Worm (Caenorhabditis elegans) whole organism, L4 larva: Measurements from ENCODE around the gene F14E5.2.

Source experiments
- aly-2 ChIP-seq: sonication (generic microtip); optimal IDR thresholded peaks from 2 replicates; lab custom pipeline; 2018; ENCODE audit warnings: missing biosample characterization, missing genetic modification characterization
- fkh-10 ChIP-seq: fragments of 150-350 bp; optimal IDR thresholded peaks from 2 replicates; lab custom pipeline; 2014; ENCODE audit warnings: missing biosample characterization, missing genetic modification reagents, missing genetic modification characterization
- nhr-237 ChIP-seq: sonication (generic microtip); optimal IDR thresholded peaks from 2 replicates; lab custom pipeline; 2017; ENCODE audit warnings: missing biosample characterization, missing genetic modification characterization
- nhr-28 ChIP-seq: fragments of 150-350 bp; optimal IDR thresholded peaks from 2 replicates; lab custom pipeline; 2014; ENCODE audit warnings: missing biosample characterization, missing genetic modification characterization
- set-16 ChIP-seq: fragments of 200-800 bp; sonication (Bioruptor generic); IDR thresholded peaks from 2 replicates; pipeline ENCODE4 v1.3.6; 2022; ENCODE audit warnings: missing genetic modification reagents, missing genetic modification characterization, missing compliant biosample characterization
- zag-1 ChIP-seq: fragments of 150-350 bp; optimal IDR thresholded peaks from 2 replicates; lab custom pipeline; 2014; ENCODE audit warnings: missing biosample characterization, missing genetic modification characterization

DNA sequence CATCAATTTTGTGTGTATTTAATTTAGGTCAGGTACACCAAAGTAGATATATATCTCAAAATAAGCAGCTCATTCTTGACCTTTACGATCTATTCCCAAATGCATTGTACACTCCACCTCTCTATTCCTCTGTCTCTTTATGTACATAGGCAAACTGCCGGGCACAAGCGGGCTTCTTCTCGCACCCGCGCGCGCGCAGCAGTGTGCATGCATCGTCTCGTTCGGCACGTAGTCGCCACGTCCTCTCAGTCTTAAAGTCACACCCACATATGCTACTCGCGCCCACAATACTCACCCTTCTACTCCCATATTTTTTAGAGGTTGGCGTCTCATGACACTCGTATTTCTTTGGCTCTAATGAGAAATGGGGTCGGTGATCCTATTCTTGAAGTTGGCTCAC lies 22.8 kb upstream of the F14E5.2 start:
- TF ChIP-seq nhr-237 (tag; lab: Kevin White, UChicago) (no peak), nhr-28 (tag; lab: Kevin White, UChicago) (no peak), fkh-10 (GFP tag; lab: Kevin White, UChicago) (no peak), set-16 (GFP tag; lab: Robert Waterston, UW) (peak; percentile 32; the same call in 1 of the 2 replicates), aly-2 (tag; lab: Kevin White, UChicago) (no peak), zag-1 (tag; lab: Kevin White, UChicago) (no peak)
